ENCODE assay signal across 4 fruit fly cellular contexts in the genomic region with DNA sequence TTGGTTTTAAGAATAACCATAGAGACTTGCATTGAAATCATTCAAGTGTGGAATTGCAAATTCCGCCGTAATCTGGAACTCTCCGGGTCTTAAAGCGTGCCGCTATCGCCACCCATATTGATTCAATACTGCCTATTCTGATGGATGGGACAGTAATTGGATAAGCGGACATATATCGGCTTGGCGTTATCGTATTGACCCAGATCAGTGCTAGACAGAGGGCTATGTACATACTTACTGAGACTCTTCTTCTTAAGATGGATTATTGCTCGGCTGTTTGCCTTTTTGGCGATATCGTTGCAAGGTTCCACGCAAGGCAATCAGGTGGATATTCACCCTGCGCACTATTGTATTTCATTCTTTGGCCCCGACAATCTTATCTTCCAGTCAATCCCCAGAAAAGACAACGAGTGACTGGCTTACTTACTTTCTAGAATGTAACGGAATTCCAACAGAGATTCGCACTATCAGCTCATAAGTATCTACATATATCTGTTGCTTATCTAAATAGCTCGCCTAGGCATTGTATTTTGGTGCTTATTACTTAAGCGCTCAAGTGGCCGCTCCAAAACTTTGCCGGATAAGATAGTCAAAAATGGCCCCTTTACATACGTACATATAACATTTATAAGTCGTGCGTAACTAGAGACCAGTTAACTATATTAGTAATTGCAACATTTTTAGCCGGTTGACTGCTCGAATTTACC.
TF ChIP-seq lines count a peak whose summit lies in the region.

No protein-coding gene starts in this region.

- no peak for TF ChIP-seq CTCF in whole organism, embryonic (GFP tag; optimal IDR thresholded peaks at IDR 0.05; lab: Kevin White, UChicago)

TF ChIP-seq in whole organism, adult, 20 proteins besides CTCF, POLR2A, EP300 and RAD21:
- TF ChIP-seq CG7101 (tag; optimal IDR thresholded peaks at IDR 0.05; lab: Kevin White, UChicago) (peak; percentile 8), Crg-1 (GFP tag; optimal IDR thresholded peaks at IDR 0.05; lab: Kevin White, UChicago) (peak; percentile 29), cnc (optimal IDR thresholded peaks at IDR 0.05; lab: Kevin White, UChicago) (no peak), Mnt (GFP tag; optimal IDR thresholded peaks at IDR 0.05; lab: Kevin White, UChicago) (peak; percentile 6), kay (GFP tag; lab: Kevin White, UChicago; ENCODE audit: borderline replicate concordance) (peak; percentile 54)
TF ChIP-seq in whole organism, adult: peak in this region for 4.

TF ChIP-seq in whole organism, embryonic, 481 proteins besides CTCF, POLR2A, EP300 and RAD21 (continues in another document):
- TF ChIP-seq wek (GFP tag; optimal IDR thresholded peaks at IDR 0.05; lab: Kevin White, UChicago), result peak; percentile 43
- TF ChIP-seq stwl (tag; optimal IDR thresholded peaks at IDR 0.05; lab: Kevin White, UChicago), result no peak
- peak; percentile 4 for TF ChIP-seq schlank (tag; optimal IDR thresholded peaks at IDR 0.05; lab: Kevin White, UChicago)
- TF ChIP-seq CG18619 (GFP tag; optimal IDR thresholded peaks at IDR 0.05; lab: Kevin White, UChicago), result peak; percentile 15
- no peak for TF ChIP-seq Asciz (GFP tag; optimal IDR thresholded peaks at IDR 0.05; lab: Kevin White, UChicago)
- TF ChIP-seq CG6683 (GFP tag; optimal IDR thresholded peaks at IDR 0.05; lab: Kevin White, UChicago), result no peak
- peak; percentile 60 for TF ChIP-seq sens (GFP tag; lab: Kevin White, UChicago)
- TF ChIP-seq CG7745 (tag; optimal IDR thresholded peaks at IDR 0.05; lab: Kevin White, UChicago), result peak; percentile 26
- TF ChIP-seq CG34376 (GFP tag; optimal IDR thresholded peaks at IDR 0.05; lab: Kevin White, UChicago), result peak; percentile 54
- TF ChIP-seq lab (GFP tag; optimal IDR thresholded peaks at IDR 0.05; lab: Kevin White, UChicago), result peak; percentile 34
- no peak for TF ChIP-seq Hmx (GFP tag; optimal IDR thresholded peaks at IDR 0.05; lab: Kevin White, UChicago)
- peak; percentile 21 for TF ChIP-seq fd102C (GFP tag; optimal IDR thresholded peaks at IDR 0.05; lab: Kevin White, UChicago)
- peak; percentile 6 for TF ChIP-seq CG1233 (GFP tag; optimal IDR thresholded peaks at IDR 0.05; lab: Kevin White, UChicago)
- peak; percentile 7 for TF ChIP-seq fd64A (GFP tag; optimal IDR thresholded peaks at IDR 0.05; lab: Kevin White, UChicago)
- peak; percentile 14 for TF ChIP-seq Hand (GFP tag; optimal IDR thresholded peaks at IDR 0.05; lab: Kevin White, UChicago)
- TF ChIP-seq sd (tag; optimal IDR thresholded peaks at IDR 0.05; lab: Kevin White, UChicago), result peak; percentile 79
- TF ChIP-seq Bteb2 (GFP tag; optimal IDR thresholded peaks at IDR 0.05; lab: Kevin White, UChicago), result no peak
- TF ChIP-seq CG17568 (GFP tag; optimal IDR thresholded peaks at IDR 0.05; lab: Kevin White, UChicago), result no peak
- TF ChIP-seq dm (GFP tag; optimal IDR thresholded peaks at IDR 0.05; lab: Kevin White, UChicago), result no peak
- TF ChIP-seq ATbp (GFP tag; optimal IDR thresholded peaks at IDR 0.05; lab: Kevin White, UChicago), result peak; percentile 29
- TF ChIP-seq CG15696 (tag; optimal IDR thresholded peaks at IDR 0.05; lab: Kevin White, UChicago), result peak; percentile 55
- peak in 1 of 2 experiments; percentile 3 for TF ChIP-seq bsh (GFP tag; optimal IDR thresholded peaks at IDR 0.05; lab: Kevin White, UChicago)
- TF ChIP-seq nau (GFP tag; optimal IDR thresholded peaks at IDR 0.05; lab: Kevin White, UChicago), result no peak
- peak; percentile 40 for TF ChIP-seq CG6813 (GFP tag; optimal IDR thresholded peaks at IDR 0.05; lab: Kevin White, UChicago)
- peak; percentile 43 for TF ChIP-seq CG33557 (GFP tag; optimal IDR thresholded peaks at IDR 0.05; lab: Kevin White, UChicago)
- TF ChIP-seq ci (GFP tag; IDR thresholded peaks at IDR 0.05; lab: Robert Waterston, UW), result 0 out of 3 replicates have a peak, but pooled peaks have one; percentile 22

TF ChIP-seq in whole organism, prepupa, 60 proteins besides CTCF, POLR2A, EP300 and RAD21 (continues in another document):
- TF ChIP-seq net (GFP tag; optimal IDR thresholded peaks at IDR 0.05; lab: Kevin White, UChicago) (no peak), Gug (GFP tag; IDR thresholded peaks at IDR 0.05; lab: Robert Waterston, UW) (no peak), ss (GFP tag; optimal IDR thresholded peaks at IDR 0.05; lab: Kevin White, UChicago) (peak; percentile 14 to 59), CG10669 (GFP tag; optimal IDR thresholded peaks at IDR 0.05; lab: Kevin White, UChicago) (peak; percentile 40), Sox102F (GFP tag; optimal IDR thresholded peaks at IDR 0.05; lab: Kevin White, UChicago) (no peak), Sox14 (GFP tag; optimal IDR thresholded peaks at IDR 0.05; lab: Kevin White, UChicago) (no peak), Hr38 (GFP tag; optimal IDR thresholded peaks at IDR 0.05; lab: Kevin White, UChicago) (no peak), CG6163 (GFP tag; IDR thresholded peaks at IDR 0.05; lab: Robert Waterston, UW) (0 out of 3 replicates have a peak, but pooled peaks have one; percentile 31), cyc (GFP tag; optimal IDR thresholded peaks at IDR 0.05; lab: Kevin White, UChicago) (no peak), Ets96B (tag; optimal IDR thresholded peaks at IDR 0.05; lab: Kevin White, UChicago) (no peak), Eip78C (GFP tag; lab: Kevin White, UChicago) (peak; percentile 42), salr (GFP tag; optimal IDR thresholded peaks at IDR 0.05; lab: Kevin White, UChicago) (peak in 1 of 2 experiments; percentile 28), svp (GFP tag; lab: Kevin White, UChicago) (peak; percentile 51), spab (GFP tag; optimal IDR thresholded peaks at IDR 0.05; lab: Kevin White, UChicago) (peak; percentile 30), CG15336 (GFP tag; IDR thresholded peaks at IDR 0.05; lab: Robert Waterston, UW) (no peak), CG10631 (GFP tag; optimal IDR thresholded peaks at IDR 0.05; lab: Kevin White, UChicago) (peak; percentile 40), CG6854 (GFP tag; optimal IDR thresholded peaks at IDR 0.05; lab: Kevin White, UChicago) (no peak), CG1621 (tag; optimal IDR thresholded peaks at IDR 0.05; lab: Kevin White, UChicago) (peak; percentile 38), CG8119 (GFP tag; IDR thresholded peaks at IDR 0.05; lab: Robert Waterston, UW) (no peak), achi (GFP tag; optimal IDR thresholded peaks at IDR 0.05; lab: Kevin White, UChicago) (no peak), Sox15 (GFP tag; optimal IDR thresholded peaks at IDR 0.05; lab: Kevin White, UChicago) (no peak), Ets21C (GFP tag; optimal IDR thresholded peaks at IDR 0.05; lab: Kevin White, UChicago) (no peak), CG3919 (GFP tag; optimal IDR thresholded peaks at IDR 0.05; lab: Kevin White, UChicago) (no peak), CG11762 (GFP tag; optimal IDR thresholded peaks at IDR 0.05; lab: Kevin White, UChicago; ENCODE audit: insufficient read depth) (no peak), Lpt (GFP tag; optimal IDR thresholded peaks at IDR 0.05; lab: Kevin White, UChicago) (no peak), fd59A (GFP tag; optimal IDR thresholded peaks at IDR 0.05; lab: Kevin White, UChicago) (no peak), CG6808 (GFP tag; optimal IDR thresholded peaks at IDR 0.05; lab: Kevin White, UChicago) (peak; percentile 41), pdm3 (GFP tag; optimal IDR thresholded peaks at IDR 0.05; lab: Kevin White, UChicago) (peak; percentile 19)

TF ChIP-seq in whole organism, pupa, 21 proteins besides CTCF, POLR2A, EP300 and RAD21:
- no peak for TF ChIP-seq CG9948 (tag; optimal IDR thresholded peaks at IDR 0.05; lab: Kevin White, UChicago)
- no peak for TF ChIP-seq CG32121 (GFP tag; IDR thresholded peaks at IDR 0.05; lab: Robert Waterston, UW)
- TF ChIP-seq rn (GFP tag; IDR thresholded peaks at IDR 0.05; lab: Robert Waterston, UW), result no peak
- TF ChIP-seq Ets98B (GFP tag; IDR thresholded peaks at IDR 0.05; lab: Robert Waterston, UW), result 0 out of 2 replicates have a peak, but pooled peaks have one; percentile 13
- TF ChIP-seq EcR (GFP tag; optimal IDR thresholded peaks at IDR 0.05; lab: Kevin White, UChicago), result peak; percentile 14
- TF ChIP-seq D1 (tag; optimal IDR thresholded peaks at IDR 0.05; lab: Kevin White, UChicago), result no peak
- no peak for TF ChIP-seq Snoo (tag; optimal IDR thresholded peaks at IDR 0.05; lab: Kevin White, UChicago)
- TF ChIP-seq CG10348 (GFP tag; IDR thresholded peaks at IDR 0.05; lab: Robert Waterston, UW), result no peak
- no peak for TF ChIP-seq CG8159 (tag; optimal IDR thresholded peaks at IDR 0.05; lab: Kevin White, UChicago)
- no peak for TF ChIP-seq fd96Ca (GFP tag; IDR thresholded peaks at IDR 0.05; lab: Robert Waterston, UW)
- TF ChIP-seq gl (tag; optimal IDR thresholded peaks at IDR 0.05; lab: Kevin White, UChicago), result peak; percentile 33
- no peak for TF ChIP-seq Pif1B (GFP tag; optimal IDR thresholded peaks at IDR 0.05; lab: Kevin White, UChicago)
- TF ChIP-seq CG17806 (tag; optimal IDR thresholded peaks at IDR 0.05; lab: Kevin White, UChicago), result no peak
- peak; percentile 40; the same call in 1 of the 3 replicates for TF ChIP-seq CG4496 (GFP tag; IDR thresholded peaks at IDR 0.05; lab: Robert Waterston, UW)
- TF ChIP-seq CG12605 (GFP tag; IDR thresholded peaks at IDR 0.05; lab: Robert Waterston, UW), result no peak
- peak; percentile 30 for TF ChIP-seq CG34367 (tag; optimal IDR thresholded peaks at IDR 0.05; lab: Kevin White, UChicago)
- TF ChIP-seq CG14655 (GFP tag; optimal IDR thresholded peaks at IDR 0.05; lab: Kevin White, UChicago), result peak; percentile 6
- TF ChIP-seq Pif1A (GFP tag; optimal IDR thresholded peaks at IDR 0.05; lab: Kevin White, UChicago), result peak; percentile 2
- no peak for TF ChIP-seq CG15710 (tag; optimal IDR thresholded peaks at IDR 0.05; lab: Kevin White, UChicago)
- TF ChIP-seq CG13204 (GFP tag; optimal IDR thresholded peaks at IDR 0.05; lab: Kevin White, UChicago), result peak; percentile 53
- TF ChIP-seq CG8301 (tag; optimal IDR thresholded peaks at IDR 0.05; lab: Kevin White, UChicago), result no peak
